Worm (Caenorhabditis elegans) whole organism, L1 larva: ENCODE measurements around the gene col-184.
"Not testable (repeated sequence)": the region's sequence is repeated elsewhere in the genome, so short reads cannot be mapped to it uniquely, and the experiment has no call there.

Source experiments
- Y116A8C.19 ChIP-seq: sonication (generic microtip); optimal IDR thresholded peaks from 2 replicates; lab custom pipeline; 2016; ENCODE audit warnings: missing compliant biosample characterization, missing genetic modification characterization, borderline replicate concordance
- aha-1 ChIP-seq: fragments of 150-350 bp; optimal IDR thresholded peaks from 2 replicates; lab custom pipeline; 2014; ENCODE audit warnings: missing biosample characterization, missing genetic modification characterization
- aly-2 ChIP-seq: fragments of 150-350 bp; optimal IDR thresholded peaks from 2 replicates; lab custom pipeline; 2014; ENCODE audit warnings: missing biosample characterization, missing genetic modification characterization
- ceh-90 ChIP-seq: sonication (generic microtip); optimal IDR thresholded peaks from 2 replicates; lab custom pipeline; 2016; ENCODE audit warnings: missing genetic modification characterization, missing compliant biosample characterization
- dsc-1 ChIP-seq: sonication (generic microtip); optimal IDR thresholded peaks from 2 replicates; lab custom pipeline; 2016; ENCODE audit warnings: mild to moderate bottlenecking, missing genetic modification characterization, missing compliant biosample characterization
- efl-1 ChIP-seq, 4 experiments: fragments of 150-350 bp; optimal IDR thresholded peaks in 3 of 4; peaks in 1 of 4; 1 replicate in 1 of 4; 2 replicates in 3 of 4; lab custom pipeline; 2014; ENCODE audit warnings: missing biosample characterization in 2 of 4, missing genetic modification characterization in 2 of 4, missing genetic modification reagents in 2 of 4
- efl-3 ChIP-seq: fragments of 200-800 bp; sonication (Bioruptor generic); optimal IDR thresholded peaks from 2 replicates; lab custom pipeline; 2018; ENCODE audit warnings: mild to moderate bottlenecking, missing genetic modification characterization, missing compliant biosample characterization
- egl-27 ChIP-seq, 2 experiments: fragments of 150-350 bp in 1 of 2; sonication (generic microtip); optimal IDR thresholded peaks; 3 replicates each; lab custom pipeline; 2017 to 2018; ENCODE audit warnings: missing biosample characterization in 2 of 2, missing genetic modification characterization in 2 of 2, missing genetic modification reagents in 2 of 2
- elt-2 ChIP-seq: sonication (generic microtip); optimal IDR thresholded peaks from 2 replicates; lab custom pipeline; 2016; ENCODE audit warnings: missing genetic modification characterization, mild to moderate bottlenecking, inconsistent platforms, missing compliant biosample characterization, missing genetic modification reagents
- fkh-10 ChIP-seq: sonication (generic microtip); optimal IDR thresholded peaks from 2 replicates; lab custom pipeline; 2017; ENCODE audit warnings: missing biosample characterization, missing genetic modification reagents, missing genetic modification characterization
- fkh-8 ChIP-seq: sonication (generic microtip); optimal IDR thresholded peaks from 2 replicates; lab custom pipeline; 2016; ENCODE audit warnings: mild to moderate bottlenecking, missing genetic modification characterization, missing compliant biosample characterization
- fos-1 ChIP-seq: fragments of 150-350 bp; optimal IDR thresholded peaks from 2 replicates; lab custom pipeline; 2014; ENCODE audit warnings: missing biosample characterization, missing genetic modification characterization
- grh-1 ChIP-seq: fragments of 200-800 bp; sonication (Bioruptor generic); IDR thresholded peaks from 2 replicates; pipeline ENCODE4 v1.3.6; 2022; ENCODE audit warnings: missing genetic modification reagents, missing genetic modification characterization, missing compliant biosample characterization
- hlh-17 ChIP-seq: fragments of 200-800 bp; sonication (Bioruptor generic); optimal IDR thresholded peaks from 2 replicates; lab custom pipeline; 2018; ENCODE audit warnings: missing genetic modification characterization, mild to moderate bottlenecking, missing compliant biosample characterization, moderate library complexity, borderline replicate concordance
- lin-13 ChIP-seq: fragments of 150-350 bp; optimal IDR thresholded peaks from 2 replicates; lab custom pipeline; 2014; ENCODE audit warnings: missing biosample characterization, missing genetic modification reagents, missing genetic modification characterization
- lin-14 ChIP-seq: fragments of 200-800 bp; sonication (Bioruptor generic); optimal IDR thresholded peaks from 2 replicates; lab custom pipeline; 2018; ENCODE audit warnings: mild to moderate bottlenecking, missing genetic modification characterization, moderate library complexity, missing compliant biosample characterization
- lin-35 ChIP-seq, 2 experiments: fragments of 150-350 bp; optimal IDR thresholded peaks; 2 replicates each; lab custom pipeline; 2014; ENCODE audit warnings: missing biosample characterization in 2 of 2, missing genetic modification characterization in 2 of 2, missing genetic modification reagents in 2 of 2
- lsy-2 ChIP-seq, 2 experiments: fragments of 150-350 bp; optimal IDR thresholded peaks; 2 replicates each; lab custom pipeline; 2014; ENCODE audit warnings: missing biosample characterization in 2 of 2, missing genetic modification characterization in 2 of 2
- mab-9 ChIP-seq: fragments of 200-800 bp; sonication (Bioruptor generic); IDR thresholded peaks from 2 replicates; pipeline ENCODE4 v1.3.6; 2022; ENCODE audit warnings: missing genetic modification reagents, missing genetic modification characterization, missing compliant biosample characterization
- mdl-1 ChIP-seq, 2 experiments: fragments of 150-350 bp; optimal IDR thresholded peaks; 2 replicates each; lab custom pipeline; 2014 to 2017; ENCODE audit warnings: missing biosample characterization in 2 of 2, missing genetic modification characterization in 2 of 2, inconsistent platforms in 1 of 2
- mep-1 ChIP-seq: fragments of 150-350 bp; optimal IDR thresholded peaks from 2 replicates; lab custom pipeline; 2014; ENCODE audit warnings: missing biosample characterization, missing genetic modification characterization
- nhr-12 ChIP-seq: sonication (generic microtip); optimal IDR thresholded peaks from 2 replicates; lab custom pipeline; 2017; ENCODE audit warnings: missing biosample characterization, missing genetic modification characterization
- nhr-19 ChIP-seq: fragments of 200-800 bp; sonication (Bioruptor generic); conservative IDR thresholded peaks from 2 replicates; pipeline ENCODE4 v1.3.6; 2022; ENCODE audit warnings: missing genetic modification characterization, missing compliant biosample characterization
- nhr-20 ChIP-seq: sonication (generic microtip); optimal IDR thresholded peaks from 2 replicates; lab custom pipeline; 2016; ENCODE audit warnings: mild to moderate bottlenecking, missing genetic modification characterization, missing compliant biosample characterization
- nhr-71 ChIP-seq: sonication (generic microtip); optimal IDR thresholded peaks from 2 replicates; lab custom pipeline; 2016; ENCODE audit warnings: mild to moderate bottlenecking, missing genetic modification characterization, moderate library complexity, missing compliant biosample characterization
- nhr-76 ChIP-seq: sonication (generic microtip); optimal IDR thresholded peaks from 2 replicates; lab custom pipeline; 2017; ENCODE audit warnings: missing biosample characterization, missing genetic modification characterization
- nhr-77 ChIP-seq: fragments of 150-350 bp; optimal IDR thresholded peaks from 2 replicates; lab custom pipeline; 2014; ENCODE audit warnings: missing biosample characterization, missing genetic modification characterization
- nhr-84 ChIP-seq: sonication (generic microtip); optimal IDR thresholded peaks from 2 replicates; lab custom pipeline; 2017; ENCODE audit warnings: missing biosample characterization, missing genetic modification characterization
- nhr-90 ChIP-seq: sonication (generic microtip); optimal IDR thresholded peaks from 2 replicates; lab custom pipeline; 2016; ENCODE audit warnings: mild to moderate bottlenecking, missing genetic modification characterization, missing compliant biosample characterization; ENCODE audit not compliant: poor library complexity
- rnt-1 ChIP-seq: sonication (generic microtip); optimal IDR thresholded peaks from 2 replicates; lab custom pipeline; 2016; ENCODE audit warnings: mild to moderate bottlenecking, missing genetic modification characterization, moderate library complexity, missing compliant biosample characterization
- snu-23 ChIP-seq: sonication (generic microtip); optimal IDR thresholded peaks from 2 replicates; lab custom pipeline; 2016; ENCODE audit warnings: missing genetic modification characterization, missing compliant biosample characterization
- sox-4 ChIP-seq: sonication (generic microtip); optimal IDR thresholded peaks from 2 replicates; lab custom pipeline; 2016; ENCODE audit warnings: missing genetic modification characterization, missing compliant biosample characterization
- swsn-7 ChIP-seq: sonication (generic microtip); optimal IDR thresholded peaks from 2 replicates; lab custom pipeline; 2016; ENCODE audit warnings: missing genetic modification characterization, missing compliant biosample characterization
- tbx-2 ChIP-seq: sonication (generic microtip); optimal IDR thresholded peaks from 2 replicates; lab custom pipeline; 2016; ENCODE audit warnings: missing genetic modification characterization, missing compliant biosample characterization
- tlp-1 ChIP-seq: fragments of 150-350 bp; optimal IDR thresholded peaks from 2 replicates; lab custom pipeline; 2014; ENCODE audit warnings: missing biosample characterization, missing genetic modification characterization
- unc-86 ChIP-seq: sonication (generic microtip); optimal IDR thresholded peaks from 2 replicates; lab custom pipeline; 2016; ENCODE audit warnings: missing genetic modification characterization, missing compliant biosample characterization
- vab-15 ChIP-seq: sonication (generic microtip); optimal IDR thresholded peaks from 2 replicates; lab custom pipeline; 2017; ENCODE audit warnings: missing genotype, mild to moderate bottlenecking, missing genetic modification characterization, missing compliant biosample characterization
- xbp-1 ChIP-seq: sonication (generic microtip); optimal IDR thresholded peaks from 2 replicates; lab custom pipeline; 2016; ENCODE audit warnings: missing genetic modification characterization, missing compliant biosample characterization
- zip-4 ChIP-seq: fragments of 200-800 bp; sonication (Bioruptor generic); optimal IDR thresholded peaks from 2 replicates; lab custom pipeline; 2018; ENCODE audit warnings: mild to moderate bottlenecking, missing genetic modification characterization, moderate library complexity, missing compliant biosample characterization
- ztf-11 ChIP-seq, 2 experiments: sonication (generic microtip); optimal IDR thresholded peaks; 2 replicates each; lab custom pipeline; 2016 to 2017; ENCODE audit warnings: missing genetic modification characterization in 2 of 2, missing biosample characterization in 1 of 2, missing compliant biosample characterization in 1 of 2

Gene col-184

DNA sequence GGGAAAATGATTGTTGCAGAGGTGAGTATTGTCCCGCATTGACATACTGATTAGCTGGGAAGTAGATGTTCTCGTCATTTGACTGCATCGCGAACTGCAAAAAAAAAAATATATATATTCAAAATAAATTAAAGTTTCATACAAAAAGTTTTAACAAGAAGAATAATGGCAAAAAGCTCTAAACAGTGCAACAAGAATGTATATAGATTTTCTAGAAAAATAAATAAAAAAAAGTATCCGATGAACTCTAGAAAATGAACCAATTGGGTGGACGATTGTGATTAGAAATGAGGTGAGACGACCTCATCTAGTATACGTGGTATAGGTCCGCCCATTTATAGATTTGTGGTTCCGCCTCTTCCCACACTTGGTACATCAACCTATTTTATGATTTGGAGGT lies 40.5 kb upstream of the col-184 start, which contains the start of gene fkh-4:
TSS of gene fkh-4 (minus strand) at position 101 of the 400 bp plus-strand sequence.
- TF ChIP-seq tbx-2 (tag; lab: Kevin White, UChicago); nhr-19 (GFP tag; lab: Robert Waterston, UW); hlh-17 (GFP tag; lab: Kevin White, UChicago): not testable (repeated sequence)

DNA sequence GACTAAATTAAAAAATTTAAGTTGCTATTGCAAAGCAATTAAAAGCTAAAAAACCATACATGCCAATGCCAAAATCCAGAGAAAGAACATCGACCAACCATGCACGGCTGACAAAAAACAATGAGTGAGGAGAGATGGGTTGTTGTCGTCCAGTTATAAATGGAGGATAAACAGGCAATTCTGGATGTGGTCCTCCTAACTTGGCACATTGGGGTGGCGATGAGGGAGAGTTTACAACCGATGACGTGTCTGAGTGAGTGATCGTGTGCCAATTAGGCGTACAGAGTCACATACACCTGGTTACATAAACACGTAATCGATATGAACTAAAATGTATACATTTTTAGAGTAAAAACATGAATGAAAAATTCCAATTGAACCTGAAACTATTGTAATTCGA lies 37.9 kb upstream of the col-184 start, which contains the start of gene C29F7.10:
TSS of gene C29F7.10 (minus strand) at position 101 of the 400 bp plus-strand sequence.
- TF ChIP-seq elt-2, lin-14, grh-1: not testable (repeated sequence)

ce11 chrX:13435116-13435515 lies 34.1 kb upstream of the col-184 start:
- no peak for TF ChIP-seq ceh-90 (tag; lab: Kevin White, UChicago)
- TF ChIP-seq snu-23 (GFP tag; lab: Kevin White, UChicago) = no peak
- no peak for TF ChIP-seq nhr-20 (tag; lab: Kevin White, UChicago)
- TF ChIP-seq nhr-76 (tag; lab: Kevin White, UChicago) = no peak
- TF ChIP-seq nhr-90 (tag; lab: Kevin White, UChicago) = no peak
- TF ChIP-seq mab-9 = no peak
- TF ChIP-seq dsc-1 = peak; percentile 21
- no peak for TF ChIP-seq aly-2 (tag; lab: Kevin White, UChicago)

DNA sequence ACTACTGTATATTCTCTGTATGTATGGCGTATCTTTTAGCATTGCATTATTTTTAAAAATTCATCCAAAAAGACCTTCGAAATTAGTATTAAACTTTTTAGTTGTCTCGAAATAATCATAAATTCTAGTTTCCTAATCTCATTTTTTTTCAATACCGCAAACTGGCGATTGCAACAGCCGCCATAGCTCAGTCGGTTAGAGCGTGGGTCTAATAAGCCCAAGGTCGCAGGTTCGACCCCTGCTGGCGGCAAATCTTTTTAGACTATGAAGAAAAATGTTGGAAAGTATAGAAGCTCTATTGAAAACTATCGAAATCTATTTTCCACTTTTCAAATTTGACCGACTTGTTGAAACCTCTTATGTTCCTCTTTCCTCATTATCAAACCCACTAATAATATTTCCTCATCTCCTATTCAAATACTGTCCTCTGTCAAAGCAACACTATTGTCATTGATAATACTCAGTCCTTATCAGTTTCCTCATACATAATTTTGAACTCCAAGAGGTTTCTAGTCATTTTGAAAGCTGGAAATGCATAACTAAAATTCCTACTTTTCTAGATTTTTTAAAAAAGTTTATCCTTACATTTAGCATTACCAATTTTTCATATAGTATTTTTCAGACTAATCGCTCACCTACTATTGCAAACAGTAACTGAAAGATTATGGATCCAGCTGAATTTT lies 33.3 kb upstream of the col-184 start, which contains the start of gene jmjd-3.3:
TSS of gene jmjd-3.3 (plus strand) at position 633 of the 683 bp plus-strand sequence.
- TF ChIP-seq efl-1 (optimal IDR thresholded peaks at IDR 0.05; lab: Kevin White, UChicago) (no peak), efl-1 (GFP tag; optimal IDR thresholded peaks at IDR 0.05 in 1 of 2; lab: Kevin White, UChicago) (peak in 1 of 2 experiments; percentile 43), tlp-1 (tag; lab: Kevin White, UChicago) (no peak), lin-35 (GFP tag; optimal IDR thresholded peaks at IDR 0.05; lab: Kevin White, UChicago) (no peak), swsn-7 (tag; lab: Kevin White, UChicago) (no peak), nhr-19 (GFP tag; lab: Robert Waterston, UW) (no peak), nhr-12 (tag; lab: Kevin White, UChicago) (no peak)

- TF ChIP-seq efl-3 (GFP tag; lab: Kevin White, UChicago) (no peak), vab-15 (tag; lab: Kevin White, UChicago) (no peak), rnt-1 (peak; percentile 59), ceh-90 (tag; lab: Kevin White, UChicago) (no peak), tbx-2 (tag; lab: Kevin White, UChicago) (peak; percentile 48), lsy-2 (tag; optimal IDR thresholded peaks at IDR 0.05; lab: Kevin White, UChicago) (peak; percentile 5 to 44), egl-27 (tag; optimal IDR thresholded peaks at IDR 0.05; lab: Kevin White, UChicago) (no peak), mep-1 (peak; percentile 35), unc-86 (peak; percentile 25), lin-14 (peak; percentile 25), zip-4 (no peak), fos-1 (peak; percentile 33), nhr-20 (tag; lab: Kevin White, UChicago) (peak; percentile 46), nhr-77 (tag; lab: Kevin White, UChicago) (peak; percentile 29), nhr-71 (tag; lab: Kevin White, UChicago) (peak; percentile 53), nhr-19 (GFP tag; lab: Robert Waterston, UW) (peak; percentile 50), fkh-10 (GFP tag; lab: Kevin White, UChicago) (peak; percentile 68), dsc-1 (peak; percentile 81), mdl-1 (tag; optimal IDR thresholded peaks at IDR 0.05; lab: Kevin White, UChicago) (peak in 1 of 2 experiments; percentile 44), Y116A8C.19 (tag; lab: Kevin White, UChicago) (no peak), fkh-8 (tag; lab: Kevin White, UChicago) (peak; percentile 47), ztf-11 (tag; optimal IDR thresholded peaks at IDR 0.05; lab: Kevin White, UChicago) (peak in 1 of 2 experiments; percentile 24), sox-4 (tag; lab: Kevin White, UChicago) (peak; percentile 33), nhr-84 (tag; lab: Kevin White, UChicago) (no peak), aha-1 (tag; lab: Kevin White, UChicago) (no peak), lin-13 (GFP tag; lab: Kevin White, UChicago) (no peak), xbp-1 (tag; lab: Kevin White, UChicago) (peak; percentile 30), snu-23 (GFP tag; lab: Kevin White, UChicago) (peak; percentile 74), lin-35 (GFP tag; optimal IDR thresholded peaks at IDR 0.05; lab: Kevin White, UChicago) (peak in 1 of 2 experiments; percentile 45), nhr-90 (tag; lab: Kevin White, UChicago) (peak; percentile 36)
Observed at ce11 chrX:13442446-13442845, 26.8 kb upstream of the col-184 start.
